Worm (Caenorhabditis elegans): ENCODE data around the gene C34E11.2.
A peak's percentile ranks its signal among the peaks of the same experiment; 100 is the strongest.

C34E11.2 gene

ce11 chrX:11854432-11854831, 39.9 kb upstream of the C34E11.2 start:
- no peak for TF ChIP-seq unc-62 (GFP tag; optimal IDR thresholded peaks at IDR 0.05)
- peak; percentile 21 for TF ChIP-seq fos-1 (tag; optimal IDR thresholded peaks at IDR 0.05)

ce11 chrX:11852494-11852893, 37.9 kb upstream of the C34E11.2 start, which contains the start of gene xtr-1:
Gene xtr-1 (plus strand): TSS chrX:11852794.
- TF ChIP-seq Y55F3AM.14 (GFP tag; optimal IDR thresholded peaks at IDR 0.05) (no peak), R02D3.7 (tag; optimal IDR thresholded peaks at IDR 0.05) (no peak), peb-1 (tag; optimal IDR thresholded peaks at IDR 0.05) (no peak), zag-1 (tag; optimal IDR thresholded peaks at IDR 0.05) (no peak), nhr-21 (tag; optimal IDR thresholded peaks at IDR 0.05) (no peak), skn-1 (tag; optimal IDR thresholded peaks at IDR 0.05) (no peak), nhr-25 (tag; optimal IDR thresholded peaks at IDR 0.05) (no peak), alr-1 (tag; optimal IDR thresholded peaks at IDR 0.05) (no peak), lin-11 (tag; optimal IDR thresholded peaks at IDR 0.05) (no peak), C34F6.9 (tag; optimal IDR thresholded peaks at IDR 0.05) (no peak), gmeb-1 (tag; optimal IDR thresholded peaks at IDR 0.05) (no peak), nhr-237 (tag; optimal IDR thresholded peaks at IDR 0.05) (no peak), nhr-23 (tag; optimal IDR thresholded peaks at IDR 0.05) (no peak)

ce11 chrX:11850572-11850971, 36.0 kb upstream of the C34E11.2 start, which contains the start of gene F54F7.14:
Gene F54F7.14 (plus strand): TSS chrX:11850872.
- TF ChIP-seq peb-1 (tag; optimal IDR thresholded peaks at IDR 0.05) (no peak), nhr-77 (tag; optimal IDR thresholded peaks at IDR 0.05) (no peak), egl-27 (tag; optimal IDR thresholded peaks at IDR 0.05) (no peak), aly-2 (tag; optimal IDR thresholded peaks at IDR 0.05) (no peak), sma-3 (GFP tag; optimal IDR thresholded peaks at IDR 0.05) (no peak), crh-2 (tag; optimal IDR thresholded peaks at IDR 0.05) (no peak), R02D3.7 (tag; optimal IDR thresholded peaks at IDR 0.05) (no peak), mbf-1 (tag; optimal IDR thresholded peaks at IDR 0.05) (no peak), nhr-129 (tag; optimal IDR thresholded peaks at IDR 0.05) (no peak), elt-3 (tag; optimal IDR thresholded peaks at IDR 0.05) (no peak), sem-4 (tag; optimal IDR thresholded peaks at IDR 0.05) (no peak), nhr-10 (tag; optimal IDR thresholded peaks at IDR 0.05) (no peak), ceh-82 (tag; optimal IDR thresholded peaks at IDR 0.05) (no peak), ZK546.5 (tag; optimal IDR thresholded peaks at IDR 0.05) (no peak)

ce11 chrX:11850082-11850481, 35.5 kb upstream of the C34E11.2 start, which contains the start of gene F54F7.3:
Gene F54F7.3 (minus strand): TSS chrX:11850182.
- TF ChIP-seq nhr-129 (tag; optimal IDR thresholded peaks at IDR 0.05) (no peak), C34F6.9 (tag; optimal IDR thresholded peaks at IDR 0.05) (no peak), gmeb-1 (tag; optimal IDR thresholded peaks at IDR 0.05) (no peak), zag-1 (tag; optimal IDR thresholded peaks at IDR 0.05) (no peak), lin-11 (tag; optimal IDR thresholded peaks at IDR 0.05) (no peak), nhr-6 (tag; optimal IDR thresholded peaks at IDR 0.05) (no peak), sem-4 (tag; optimal IDR thresholded peaks at IDR 0.05) (no peak), R02D3.7 (tag; optimal IDR thresholded peaks at IDR 0.05) (no peak), nhr-21 (tag; optimal IDR thresholded peaks at IDR 0.05) (no peak), unc-39 (tag; optimal IDR thresholded peaks at IDR 0.05) (no peak), ama-1 (optimal IDR thresholded peaks at IDR 0.05) (no peak), aly-2 (tag; optimal IDR thresholded peaks at IDR 0.05) (no peak)

- TF ChIP-seq skn-1 (tag; optimal IDR thresholded peaks at IDR 0.05) (no peak), mab-5 (tag; optimal IDR thresholded peaks at IDR 0.05) (no peak), ztf-4 (tag; optimal IDR thresholded peaks at IDR 0.05) (no peak), F13H6.1 (tag; optimal IDR thresholded peaks at IDR 0.05) (no peak), lsy-2 (tag; optimal IDR thresholded peaks at IDR 0.05) (no peak), sma-3 (GFP tag; optimal IDR thresholded peaks at IDR 0.05) (no peak), aly-2 (tag; optimal IDR thresholded peaks at IDR 0.05) (no peak), mbf-1 (tag; optimal IDR thresholded peaks at IDR 0.05) (no peak), mdl-1 (tag; optimal IDR thresholded peaks at IDR 0.05) (no peak), C34F6.9 (tag; optimal IDR thresholded peaks at IDR 0.05) (no peak), nhr-25 (tag; optimal IDR thresholded peaks at IDR 0.05) (no peak), nhr-11 (tag; optimal IDR thresholded peaks at IDR 0.05) (no peak)
Measured at ce11 chrX:11848618-11849017, 34.1 kb upstream of the C34E11.2 start, which contains the start of gene F54F7.9. Gene F54F7.9 (minus strand): TSS chrX:11848718.

Measured in whole organism, L2 larva.